Worm (Caenorhabditis elegans) whole organism, L4 larva: ENCODE data around the gene ZK892.6.

Experiments
- F37D6.2 ChIP-seq: sonication (generic microtip); optimal IDR thresholded peaks from 2 replicates; lab custom pipeline; 2016; ENCODE audit warnings: mild to moderate bottlenecking, missing genetic modification characterization, missing compliant biosample characterization
- T26A8.4 ChIP-seq: fragments of 200-800 bp; sonication (Bioruptor generic); IDR thresholded peaks from 2 replicates; pipeline ENCODE4 v1.3.6; 2022; ENCODE audit warnings: missing genetic modification characterization, missing compliant biosample characterization
- Y105C5A.15 ChIP-seq: fragments of 200-800 bp; sonication (Bioruptor generic); IDR thresholded peaks from 2 replicates; pipeline ENCODE4 v1.3.6; 2022; ENCODE audit warnings: missing genetic modification characterization, missing compliant biosample characterization
- Y5F2A.4 ChIP-seq: fragments of 200-800 bp; sonication (Bioruptor generic); optimal IDR thresholded peaks from 2 replicates; lab custom pipeline; 2018; ENCODE audit warnings: mild to moderate bottlenecking, missing genetic modification characterization, missing compliant biosample characterization
- ZK337.2 ChIP-seq: fragments of 200-800 bp; sonication (Bioruptor generic); IDR thresholded peaks from 2 replicates; pipeline ENCODE4 v1.3.6; 2022; ENCODE audit warnings: missing genetic modification reagents, missing genetic modification characterization, missing compliant biosample characterization
- aha-1 ChIP-seq: fragments of 150-350 bp; peaks from one replicate; lab custom pipeline; 2014; ENCODE audit warnings: missing biosample characterization, missing genetic modification characterization
- aly-2 ChIP-seq: sonication (generic microtip); optimal IDR thresholded peaks from 2 replicates; lab custom pipeline; 2018; ENCODE audit warnings: missing biosample characterization, missing genetic modification characterization
- ceh-20 ChIP-seq: fragments of 200-800 bp; sonication (Bioruptor generic); IDR thresholded peaks from 2 replicates; pipeline ENCODE4 v1.3.6; 2022; ENCODE audit warnings: missing genetic modification reagents, missing genetic modification characterization, missing compliant biosample characterization
- ceh-28 ChIP-seq: fragments of 150-350 bp; optimal IDR thresholded peaks from 2 replicates; lab custom pipeline; 2014; ENCODE audit warnings: missing biosample characterization, missing genetic modification reagents, missing genetic modification characterization
- ceh-32 ChIP-seq: sonication (generic microtip); optimal IDR thresholded peaks from 2 replicates; lab custom pipeline; 2016; ENCODE audit warnings: mild to moderate bottlenecking, missing genetic modification characterization, missing compliant biosample characterization; ENCODE audit not compliant: poor library complexity
- ceh-44 ChIP-seq: fragments of 200-800 bp; sonication (Bioruptor generic); IDR thresholded peaks from 2 replicates; pipeline ENCODE4 v1.3.6; 2022; ENCODE audit warnings: missing genetic modification reagents, missing genetic modification characterization, missing compliant biosample characterization
- ceh-82 ChIP-seq: sonication (generic microtip); optimal IDR thresholded peaks from 2 replicates; lab custom pipeline; 2017; ENCODE audit warnings: missing biosample characterization, missing genetic modification characterization
- cey-2 ChIP-seq: sonication (generic microtip); optimal IDR thresholded peaks from 3 replicates; lab custom pipeline; 2017; ENCODE audit warnings: missing genetic modification characterization, mild to moderate bottlenecking, missing compliant biosample characterization, antibody characterized with exemption, borderline replicate concordance; ENCODE audit not compliant: insufficient read depth
- daf-12 ChIP-seq: fragments of 150-350 bp; optimal IDR thresholded peaks from 2 replicates; lab custom pipeline; 2014; ENCODE audit warnings: missing biosample characterization, missing genetic modification reagents, missing genetic modification characterization
- daf-8 ChIP-seq: fragments of 200-800 bp; sonication (Bioruptor generic); IDR thresholded peaks from 2 replicates; pipeline ENCODE4 v1.3.6; 2022; ENCODE audit warnings: missing genetic modification characterization, missing compliant biosample characterization
- duxl-1 ChIP-seq: sonication (generic microtip); optimal IDR thresholded peaks from 2 replicates; lab custom pipeline; 2016; ENCODE audit warnings: mild to moderate bottlenecking, missing genetic modification characterization, moderate library complexity, missing compliant biosample characterization; ENCODE audit not compliant: poor library complexity
- egl-27 ChIP-seq: sonication (generic microtip); optimal IDR thresholded peaks from 3 replicates; lab custom pipeline; 2017; ENCODE audit warnings: missing biosample characterization, missing genetic modification reagents, missing genetic modification characterization
- fkh-10 ChIP-seq: fragments of 150-350 bp; optimal IDR thresholded peaks from 2 replicates; lab custom pipeline; 2014; ENCODE audit warnings: missing biosample characterization, missing genetic modification reagents, missing genetic modification characterization
- hlh-30 ChIP-seq: sonication (generic microtip); optimal IDR thresholded peaks from 2 replicates; lab custom pipeline; 2017; ENCODE audit warnings: antibody characterized with exemption, mild to moderate bottlenecking, missing genetic modification characterization, missing compliant biosample characterization; ENCODE audit not compliant: insufficient read depth
- hmg-1.1 ChIP-seq: fragments of 200-800 bp; sonication (Bioruptor generic); IDR thresholded peaks from 2 replicates; pipeline ENCODE4 v1.3.6; 2022; ENCODE audit warnings: missing genetic modification reagents, missing genetic modification characterization, missing compliant biosample characterization
- jun-1 ChIP-seq: fragments of 150-350 bp; optimal IDR thresholded peaks from 2 replicates; lab custom pipeline; 2014; ENCODE audit warnings: missing biosample characterization, missing genetic modification reagents, missing genetic modification characterization
- lim-7 ChIP-seq: fragments of 200-800 bp; sonication (Bioruptor generic); IDR thresholded peaks from 2 replicates; pipeline ENCODE4 v1.3.6; 2022; ENCODE audit warnings: missing genetic modification characterization, missing compliant biosample characterization
- lin-13 ChIP-seq: fragments of 150-350 bp; optimal IDR thresholded peaks from 2 replicates; lab custom pipeline; 2014; ENCODE audit warnings: missing biosample characterization, missing genetic modification reagents, missing genetic modification characterization
- lin-38 ChIP-seq: fragments of 200-800 bp; sonication (Bioruptor generic); IDR thresholded peaks from 2 replicates; pipeline ENCODE4 v1.3.6; 2022; ENCODE audit warnings: missing genetic modification reagents, missing genetic modification characterization, missing compliant biosample characterization
- lir-3 ChIP-seq: sonication (generic microtip); optimal IDR thresholded peaks from 2 replicates; lab custom pipeline; 2016; ENCODE audit warnings: mild to moderate bottlenecking, missing genetic modification characterization, missing compliant biosample characterization
- madf-5 ChIP-seq, 2 experiments: fragments of 200-800 bp; sonication (Bioruptor generic); IDR thresholded peaks; 2 replicates each; pipeline ENCODE4 v1.3.6; 2022; ENCODE audit warnings: missing compliant biosample characterization in 2 of 2, missing genetic modification characterization in 2 of 2
- madf-9 ChIP-seq: fragments of 200-800 bp; sonication (Bioruptor generic); conservative IDR thresholded peaks from 2 replicates; pipeline ENCODE4 v1.3.6; 2022; ENCODE audit warnings: missing genetic modification reagents, missing genetic modification characterization, missing compliant biosample characterization
- mdl-1 ChIP-seq, 2 experiments: fragments of 150-350 bp in 1 of 2; sonication (generic microtip) in 1 of 2; optimal IDR thresholded peaks; 2 replicates each; lab custom pipeline; 2014 to 2017; ENCODE audit warnings: missing biosample characterization in 2 of 2, missing genetic modification characterization in 2 of 2
- mdt-29 ChIP-seq: fragments of 200-800 bp; sonication (Bioruptor generic); IDR thresholded peaks from 2 replicates; pipeline ENCODE4 v1.3.6; 2022; ENCODE audit warnings: missing genetic modification reagents, missing genetic modification characterization, missing compliant biosample characterization
- mep-1 ChIP-seq: fragments of 150-350 bp; sonication (generic microtip); optimal IDR thresholded peaks from 3 replicates; lab custom pipeline; 2014; ENCODE audit warnings: missing biosample characterization, missing genetic modification characterization
- mes-2 ChIP-seq: sonication (generic microtip); optimal IDR thresholded peaks from 2 replicates; lab custom pipeline; 2016; ENCODE audit warnings: missing genotype, mild to moderate bottlenecking, missing genetic modification characterization, missing compliant biosample characterization; ENCODE audit not compliant: poor library complexity, severe bottlenecking
- mxl-2 ChIP-seq: fragments of 200-800 bp; sonication (Bioruptor generic); conservative IDR thresholded peaks from 2 replicates; pipeline ENCODE4 v1.3.6; 2022; ENCODE audit warnings: missing genetic modification reagents, missing genetic modification characterization, missing compliant biosample characterization
- mxl-3 ChIP-seq: fragments of 200-800 bp; sonication (Bioruptor generic); optimal IDR thresholded peaks from 2 replicates; lab custom pipeline; 2018; ENCODE audit warnings: mild to moderate bottlenecking, missing genetic modification characterization, missing compliant biosample characterization
- nhr-11 ChIP-seq: fragments of 150-350 bp; optimal IDR thresholded peaks from 2 replicates; lab custom pipeline; 2014; ENCODE audit warnings: missing biosample characterization, missing genetic modification characterization
- nhr-237 ChIP-seq: sonication (generic microtip); optimal IDR thresholded peaks from 2 replicates; lab custom pipeline; 2017; ENCODE audit warnings: missing biosample characterization, missing genetic modification characterization
- nhr-28 ChIP-seq: fragments of 150-350 bp; optimal IDR thresholded peaks from 2 replicates; lab custom pipeline; 2014; ENCODE audit warnings: missing biosample characterization, missing genetic modification characterization
- nhr-41 ChIP-seq: fragments of 200-800 bp; sonication (Bioruptor generic); IDR thresholded peaks from 2 replicates; pipeline ENCODE4 v1.3.6; 2022; ENCODE audit warnings: missing genetic modification reagents, missing genetic modification characterization, missing compliant biosample characterization
- nhr-42 ChIP-seq: fragments of 200-800 bp; sonication (Bioruptor generic); IDR thresholded peaks from 2 replicates; pipeline ENCODE4 v1.3.6; 2022; ENCODE audit warnings: missing genetic modification characterization, missing compliant biosample characterization
- nhr-48 ChIP-seq: sonication (generic microtip); optimal IDR thresholded peaks from 2 replicates; lab custom pipeline; 2016; ENCODE audit warnings: mild to moderate bottlenecking, missing genetic modification characterization, missing compliant biosample characterization
- nhr-76 ChIP-seq: fragments of 150-350 bp; optimal IDR thresholded peaks from 2 replicates; lab custom pipeline; 2014; ENCODE audit warnings: missing biosample characterization, missing genetic modification characterization
- php-3 ChIP-seq: fragments of 200-800 bp; sonication (Bioruptor generic); IDR thresholded peaks from 2 replicates; pipeline ENCODE4 v1.3.6; 2022; ENCODE audit warnings: missing genetic modification reagents, missing genetic modification characterization, missing compliant biosample characterization
- pqm-1 ChIP-seq: sonication (generic microtip); optimal IDR thresholded peaks from 2 replicates; lab custom pipeline; 2017; ENCODE audit warnings: missing biosample characterization, missing genetic modification characterization
- rbr-2 ChIP-seq: sonication (generic microtip); optimal IDR thresholded peaks from 2 replicates; lab custom pipeline; 2016; ENCODE audit warnings: missing genotype, missing genetic modification characterization, missing compliant biosample characterization
- saeg-2 ChIP-seq: fragments of 200-800 bp; sonication (Bioruptor generic); IDR thresholded peaks from 2 replicates; pipeline ENCODE4 v1.3.6; 2022; ENCODE audit warnings: missing genetic modification reagents, missing genetic modification characterization, missing compliant biosample characterization
- set-16 ChIP-seq: fragments of 200-800 bp; sonication (Bioruptor generic); IDR thresholded peaks from 2 replicates; pipeline ENCODE4 v1.3.6; 2022; ENCODE audit warnings: missing genetic modification reagents, missing genetic modification characterization, missing compliant biosample characterization
- spr-1 ChIP-seq: sonication (generic microtip); optimal IDR thresholded peaks from 2 replicates; lab custom pipeline; 2016; ENCODE audit warnings: mild to moderate bottlenecking, missing genetic modification characterization, missing compliant biosample characterization
- tag-97 ChIP-seq: fragments of 200-800 bp; sonication (Bioruptor generic); IDR thresholded peaks from 2 replicates; pipeline ENCODE4 v1.3.6; 2022; ENCODE audit warnings: missing genetic modification characterization, missing compliant biosample characterization
- unc-130 ChIP-seq: sonication (generic microtip); optimal IDR thresholded peaks from 2 replicates; lab custom pipeline; 2016; ENCODE audit warnings: missing genetic modification reagents, missing genetic modification characterization, missing compliant biosample characterization
- unc-39 ChIP-seq: sonication (generic microtip); optimal IDR thresholded peaks from 2 replicates; lab custom pipeline; 2017; ENCODE audit warnings: missing biosample characterization, missing genetic modification characterization
- vab-7 ChIP-seq: fragments of 200-800 bp; sonication (Bioruptor generic); IDR thresholded peaks from 2 replicates; pipeline ENCODE4 v1.3.6; 2022; ENCODE audit warnings: missing genetic modification reagents, missing genetic modification characterization, missing compliant biosample characterization
- zfp-3 ChIP-seq: fragments of 200-800 bp; sonication (Bioruptor generic); conservative IDR thresholded peaks from 2 replicates; pipeline ENCODE4 v1.3.6; 2022; ENCODE audit warnings: missing genetic modification reagents, missing genetic modification characterization, missing compliant biosample characterization
- ztf-7 ChIP-seq: fragments of 150-350 bp; optimal IDR thresholded peaks from 2 replicates; lab custom pipeline; 2014; ENCODE audit warnings: missing biosample characterization, missing genetic modification characterization

The ZK892.6 gene

DNA sequence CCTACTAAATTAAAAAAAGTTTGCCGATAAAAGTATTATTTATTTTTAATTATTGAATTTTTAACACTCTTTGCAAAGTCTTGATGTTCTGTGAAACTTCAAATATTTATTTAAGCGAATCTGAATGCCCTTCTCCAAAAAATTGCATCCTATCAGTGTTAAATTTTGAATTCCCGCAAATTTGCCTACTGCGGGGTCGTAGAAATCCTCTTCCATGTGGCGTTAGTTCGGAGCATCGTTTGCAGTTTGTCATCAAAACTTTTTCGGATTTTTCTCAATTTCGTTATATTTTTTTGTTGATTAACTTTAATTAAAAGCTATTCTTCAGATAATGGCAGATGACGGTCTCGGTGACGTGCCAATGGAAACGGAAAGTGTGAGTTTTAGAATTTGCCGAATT, 39.5 kb downstream of the ZK892.6 start, which contains the start of gene ufd-3 (continued):
- TF ChIP-seq lim-7 (no peak), mep-1 (tag; lab: Kevin White, UChicago) (peak; percentile 82), mes-2 (tag; lab: Kevin White, UChicago) (peak; percentile 99), lir-3 (tag; lab: Kevin White, UChicago) (no peak), T26A8.4 (GFP tag; lab: Robert Waterston, UW) (0 out of 2 replicates have a peak, but pooled peaks have one; percentile 57), nhr-237 (no peak), ceh-32 (tag; lab: Kevin White, UChicago) (no peak), aha-1 (tag; lab: Kevin White, UChicago) (peak; percentile 98), set-16 (GFP tag; lab: Robert Waterston, UW) (no peak), saeg-2 (GFP tag; lab: Robert Waterston, UW) (no peak), nhr-28 (tag; lab: Kevin White, UChicago) (peak; percentile 51), lin-38 (peak; percentile 76), daf-8 (GFP tag; lab: Robert Waterston, UW) (no peak), ceh-20 (0 out of 2 replicates have a peak, but pooled peaks have one; percentile 18), pqm-1 (tag; lab: Kevin White, UChicago) (no peak), lin-13 (GFP tag; lab: Kevin White, UChicago) (peak; percentile 28), tag-97 (GFP tag; lab: Robert Waterston, UW) (no peak), nhr-41 (GFP tag; lab: Robert Waterston, UW) (no peak), mdt-29 (no peak), nhr-76 (tag; lab: Kevin White, UChicago) (no peak), hlh-30 (tag; lab: Kevin White, UChicago) (peak; percentile 59), unc-39 (tag; lab: Kevin White, UChicago) (no peak), nhr-42 (no peak), nhr-48 (tag; lab: Kevin White, UChicago) (peak; percentile 20), Y5F2A.4 (GFP tag; lab: Kevin White, UChicago) (no peak), mxl-2 (no peak), vab-7 (GFP tag; lab: Robert Waterston, UW) (no peak), mxl-3 (GFP tag; lab: Kevin White, UChicago) (peak; percentile 61), madf-5 (GFP tag; IDR thresholded peaks at IDR 0.05; lab: Robert Waterston, UW) (peak in 1 of 2 experiments; percentile 14; a peak in 1 of 4 replicates), daf-12 (no peak), madf-9 (GFP tag; lab: Robert Waterston, UW) (peak; percentile 61; the same call in 1 of the 2 replicates), ztf-7 (tag; lab: Kevin White, UChicago) (no peak), Y105C5A.15 (GFP tag; lab: Robert Waterston, UW) (no peak), spr-1 (tag; lab: Kevin White, UChicago) (no peak), zfp-3 (GFP tag; lab: Robert Waterston, UW) (0 out of 2 replicates have a peak, but pooled peaks have one; percentile 52), cey-2 (no peak), hmg-1.1 (GFP tag; lab: Robert Waterston, UW) (no peak), ceh-44 (GFP tag; lab: Robert Waterston, UW) (peak; percentile 22; the same call in 1 of the 2 replicates), rbr-2 (tag; lab: Kevin White, UChicago) (peak; percentile 66), egl-27 (no peak), aly-2 (tag; lab: Kevin White, UChicago) (no peak), unc-130 (peak; percentile 91), ceh-28 (tag; lab: Kevin White, UChicago) (no peak), ceh-82 (no peak), jun-1 (tag; lab: Kevin White, UChicago) (no peak), mdl-1 (tag; optimal IDR thresholded peaks at IDR 0.05; lab: Kevin White, UChicago) (peak in 1 of 2 experiments; percentile 24), F37D6.2 (tag; lab: Kevin White, UChicago) (peak; percentile 55), fkh-10 (peak; percentile 51), ZK337.2 (GFP tag; lab: Robert Waterston, UW) (peak; percentile 77; the same call in 1 of the 2 replicates), duxl-1 (tag; lab: Kevin White, UChicago) (peak; percentile 6), php-3 (no peak), nhr-11 (peak; percentile 82)
